Fruit fly (Drosophila melanogaster) whole organism, embryonic: ENCODE measurements around the gene mRpS11.

Experiments
- Bdp1 ChIP-seq: fragments of 200-800 bp; sonication (Bioruptor generic); optimal IDR thresholded peaks from 3 replicates; lab custom pipeline; 2016; ENCODE audit warnings: missing biosample characterization, missing genetic modification characterization
- C15 ChIP-seq: fragments of 200-800 bp; sonication (Bioruptor generic); IDR thresholded peaks from 3 replicates; pipeline ENCODE4 v1.3.6; 2022; ENCODE audit warnings: missing biosample characterization, missing genetic modification characterization
- CG10267 ChIP-seq: fragments of 200-800 bp; sonication (Bioruptor generic); optimal IDR thresholded peaks from 2 replicates; lab custom pipeline; 2018; ENCODE audit warnings: missing biosample characterization, mild to moderate bottlenecking, missing genetic modification characterization, moderate library complexity
- CG10321 ChIP-seq: fragments of 200-800 bp; sonication (Bioruptor generic); IDR thresholded peaks from 2 replicates; pipeline ENCODE4 v1.3.6; 2022; ENCODE audit warnings: missing biosample characterization, missing genetic modification characterization
- CG10543 ChIP-seq: fragments of 200-800 bp; sonication (Bioruptor generic); optimal IDR thresholded peaks from 3 replicates; lab custom pipeline; 2017; ENCODE audit warnings: missing biosample characterization, mild to moderate bottlenecking, missing genetic modification characterization, moderate library complexity
- CG10654 ChIP-seq: fragments of 200-800 bp; sonication (Bioruptor generic); optimal IDR thresholded peaks from 2 replicates; lab custom pipeline; 2016; ENCODE audit warnings: missing biosample characterization, missing genetic modification characterization
- CG11085 ChIP-seq: fragments of 200-800 bp; sonication (Bioruptor generic); IDR thresholded peaks from 2 replicates; pipeline ENCODE4 v1.3.6; 2022; ENCODE audit warnings: missing biosample characterization, missing genetic modification characterization
- CG11560 ChIP-seq: fragments of 200-800 bp; sonication (Bioruptor generic); IDR thresholded peaks from 3 replicates; pipeline ENCODE4 v1.3.6; 2022; ENCODE audit warnings: missing biosample characterization, missing genetic modification characterization
- CG11723 ChIP-seq: fragments of 200-800 bp; sonication (Bioruptor generic); optimal IDR thresholded peaks from 2 replicates; lab custom pipeline; 2017; ENCODE audit warnings: missing biosample characterization, mild to moderate bottlenecking, missing genetic modification characterization
- CG12236 ChIP-seq: fragments of 200-800 bp; sonication (Bioruptor generic); optimal IDR thresholded peaks from 2 replicates; lab custom pipeline; 2016; ENCODE audit warnings: missing biosample characterization, missing genetic modification characterization
- CG12299 ChIP-seq: fragments of 200-800 bp; sonication (Bioruptor generic); optimal IDR thresholded peaks from 2 replicates; lab custom pipeline; 2018; ENCODE audit warnings: missing biosample characterization, mild to moderate bottlenecking, missing genetic modification characterization
- CG12659 ChIP-seq: fragments of 200-800 bp; sonication (Bioruptor generic); optimal IDR thresholded peaks from 3 replicates; lab custom pipeline; 2017; ENCODE audit warnings: mild to moderate bottlenecking, missing biosample characterization, missing genetic modification reagents, missing genetic modification characterization
- CG13424 ChIP-seq: fragments of 200-800 bp; sonication (Bioruptor generic); optimal IDR thresholded peaks from 2 replicates; lab custom pipeline; 2019; ENCODE audit warnings: missing biosample characterization, mild to moderate bottlenecking, missing genetic modification characterization, moderate library complexity
- CG14441 ChIP-seq: fragments of 200-800 bp; sonication (Bioruptor generic); IDR thresholded peaks from 2 replicates; pipeline ENCODE4 v1.3.6; 2022; ENCODE audit warnings: missing biosample characterization, missing genetic modification characterization
- CG17359 ChIP-seq: fragments of 200-800 bp; sonication (Bioruptor generic); optimal IDR thresholded peaks from 3 replicates; lab custom pipeline; 2018; ENCODE audit warnings: missing biosample characterization, mild to moderate bottlenecking, missing genetic modification characterization, moderate library complexity
- CG17802 ChIP-seq: fragments of 200-800 bp; sonication (Bioruptor generic); optimal IDR thresholded peaks from 2 replicates; lab custom pipeline; 2018; ENCODE audit warnings: missing biosample characterization, mild to moderate bottlenecking, missing genetic modification characterization, moderate library complexity
- CG18599 ChIP-seq: fragments of 200-800 bp; sonication (Bioruptor generic); optimal IDR thresholded peaks from 3 replicates; lab custom pipeline; 2017; ENCODE audit warnings: missing biosample characterization, missing genetic modification characterization, mild to moderate bottlenecking, moderate library complexity, missing genetic modification reagents
- CG32772 ChIP-seq: fragments of 200-800 bp; sonication (Bioruptor generic); IDR thresholded peaks from 2 replicates; pipeline ENCODE4 v1.3.6; 2022; ENCODE audit warnings: missing biosample characterization, missing genetic modification characterization
- CG4282 ChIP-seq: fragments of 200-800 bp; sonication (Bioruptor generic); optimal IDR thresholded peaks from 2 replicates; lab custom pipeline; 2016; ENCODE audit warnings: missing biosample characterization, missing genetic modification characterization
- CG4820 ChIP-seq: fragments of 200-800 bp; sonication (Bioruptor generic); optimal IDR thresholded peaks from 3 replicates; lab custom pipeline; 2016; ENCODE audit warnings: missing biosample characterization, missing genetic modification characterization
- CG6272 ChIP-seq: fragments of 200-800 bp; sonication (Bioruptor generic); IDR thresholded peaks from 2 replicates; pipeline ENCODE4 v1.3.6; 2022; ENCODE audit warnings: missing biosample characterization, missing genetic modification characterization
- CG6689 ChIP-seq: fragments of 200-800 bp; sonication (Bioruptor generic); IDR thresholded peaks from 2 replicates; pipeline ENCODE4 v1.3.6; 2022; ENCODE audit warnings: missing biosample characterization, missing genetic modification characterization
- Dad ChIP-seq: fragments of 200-800 bp; sonication (Bioruptor generic); optimal IDR thresholded peaks from 3 replicates; lab custom pipeline; 2016; ENCODE audit warnings: missing biosample characterization, missing genetic modification characterization
- Fer2 ChIP-seq: fragments of 200-800 bp; sonication (Bioruptor generic); optimal IDR thresholded peaks from 2 replicates; lab custom pipeline; 2018; ENCODE audit warnings: missing biosample characterization, mild to moderate bottlenecking, missing genetic modification characterization, moderate library complexity
- Mad ChIP-seq: fragments of 200-800 bp; sonication (Bioruptor generic); optimal IDR thresholded peaks from 2 replicates; lab custom pipeline; 2016; ENCODE audit warnings: missing biosample characterization, missing genetic modification characterization
- Mrtf ChIP-seq: fragments of 200-800 bp; sonication (Bioruptor generic); IDR thresholded peaks from 3 replicates; pipeline ENCODE4 v1.3.6; 2022; ENCODE audit warnings: missing biosample characterization, missing genetic modification characterization
- NC2α ChIP-seq: fragments of 200-800 bp; sonication (Bioruptor generic); optimal IDR thresholded peaks from 2 replicates; lab custom pipeline; 2016; ENCODE audit warnings: missing biosample characterization, missing genetic modification characterization
- Optix ChIP-seq: fragments of 200-800 bp; sonication (Bioruptor generic); IDR thresholded peaks from 3 replicates; pipeline ENCODE4 v1.3.6; 2022; ENCODE audit warnings: missing biosample characterization, missing genetic modification characterization
- Rfx ChIP-seq: fragments of 200-800 bp; sonication (Bioruptor generic); IDR thresholded peaks from 2 replicates; pipeline ENCODE4 v1.3.6; 2022; ENCODE audit warnings: missing biosample characterization, missing genetic modification characterization
- Sox100B ChIP-seq: fragments of 200-800 bp; sonication (Bioruptor generic); optimal IDR thresholded peaks from 3 replicates; lab custom pipeline; 2018; ENCODE audit warnings: missing biosample characterization, mild to moderate bottlenecking, missing genetic modification characterization
- Stat92E ChIP-seq, 3 experiments: fragments of >200 bp in 2 of 3; fragments of 200-800 bp in 1 of 3; sonication (Bioruptor generic) in 1 of 3; optimal IDR thresholded peaks; 2 replicates each; lab custom pipeline; 2017 to 2019; ENCODE audit warnings: missing biosample characterization in 3 of 3, missing genetic modification characterization in 3 of 3, mild to moderate bottlenecking in 1 of 3, moderate library complexity in 1 of 3
- TFAM ChIP-seq: fragments of 200-800 bp; sonication (Bioruptor generic); optimal IDR thresholded peaks from 2 replicates; lab custom pipeline; 2017; ENCODE audit warnings: missing biosample characterization, missing genetic modification characterization, inconsistent platforms
- Vsx1 ChIP-seq: fragments of 200-800 bp; sonication (Bioruptor generic); optimal IDR thresholded peaks from 2 replicates; lab custom pipeline; 2017; ENCODE audit warnings: missing biosample characterization, mild to moderate bottlenecking, missing genetic modification characterization, missing genetic modification reagents
- ash1 ChIP-seq: fragments of 200-800 bp; sonication (Bioruptor generic); optimal IDR thresholded peaks from 2 replicates; lab custom pipeline; 2018; ENCODE audit warnings: missing biosample characterization, mild to moderate bottlenecking, missing genetic modification characterization
- chm ChIP-seq: fragments of 200-800 bp; sonication (Bioruptor generic); IDR thresholded peaks from 2 replicates; pipeline ENCODE4 v1.3.6; 2022; ENCODE audit warnings: missing biosample characterization, missing genetic modification characterization
- crc ChIP-seq: fragments of 200-800 bp; sonication (Bioruptor generic); optimal IDR thresholded peaks from 2 replicates; lab custom pipeline; 2016; ENCODE audit warnings: missing biosample characterization, missing genetic modification characterization
- danr ChIP-seq: fragments of 200-800 bp; sonication (Bioruptor generic); IDR thresholded peaks from 2 replicates; pipeline ENCODE4 v1.3.6; 2022; ENCODE audit warnings: missing biosample characterization, missing genetic modification characterization
- emc ChIP-seq: fragments of 200-800 bp; sonication (Bioruptor generic); optimal IDR thresholded peaks from 2 replicates; lab custom pipeline; 2016; ENCODE audit warnings: missing biosample characterization, missing genetic modification characterization
- fd102C ChIP-seq: fragments of 200-800 bp; sonication (Bioruptor generic); optimal IDR thresholded peaks from 2 replicates; lab custom pipeline; 2018; ENCODE audit warnings: missing biosample characterization, mild to moderate bottlenecking, missing genetic modification characterization, moderate library complexity
- fd64A ChIP-seq: fragments of 200-800 bp; sonication (Bioruptor generic); optimal IDR thresholded peaks from 3 replicates; lab custom pipeline; 2018; ENCODE audit warnings: missing biosample characterization, mild to moderate bottlenecking, missing genetic modification characterization
- lilli ChIP-seq: fragments of 200-800 bp; sonication (Bioruptor generic); optimal IDR thresholded peaks from 3 replicates; lab custom pipeline; 2016; ENCODE audit warnings: missing biosample characterization, missing genetic modification characterization
- nerfin-1 ChIP-seq: fragments of 200-800 bp; sonication (Bioruptor generic); optimal IDR thresholded peaks from 3 replicates; lab custom pipeline; 2019; ENCODE audit warnings: missing biosample characterization, mild to moderate bottlenecking, missing genetic modification characterization, moderate library complexity
- nom ChIP-seq: fragments of 200-800 bp; sonication (Bioruptor generic); optimal IDR thresholded peaks from 2 replicates; lab custom pipeline; 2017; ENCODE audit warnings: missing biosample characterization, missing genetic modification characterization, mild to moderate bottlenecking, moderate library complexity, missing genetic modification reagents
- phol ChIP-seq: fragments of 200-800 bp; sonication (Bioruptor generic); optimal IDR thresholded peaks from 3 replicates; lab custom pipeline; 2018; ENCODE audit warnings: missing biosample characterization, mild to moderate bottlenecking, missing genetic modification characterization, moderate library complexity
- ro ChIP-seq: fragments of 200-800 bp; sonication (Bioruptor generic); IDR thresholded peaks from 2 replicates; pipeline ENCODE4 v1.3.6; 2022; ENCODE audit warnings: missing biosample characterization, missing genetic modification characterization
- salm ChIP-seq: fragments of 200-800 bp; sonication (Bioruptor generic); optimal IDR thresholded peaks from 2 replicates; lab custom pipeline; 2018; ENCODE audit warnings: missing biosample characterization, mild to moderate bottlenecking, missing genetic modification characterization
- tll ChIP-seq, 2 experiments: fragments of 200-800 bp in 1 of 2; fragments of >200 bp in 1 of 2; sonication (Bioruptor generic) in 1 of 2; optimal IDR thresholded peaks; 2 replicates each; lab custom pipeline; 2017 to 2019; ENCODE audit warnings: missing biosample characterization in 2 of 2, missing genetic modification characterization in 2 of 2, mild to moderate bottlenecking in 1 of 2, moderate library complexity in 1 of 2
- unc-4 ChIP-seq: fragments of 200-800 bp; sonication (Bioruptor generic); IDR thresholded peaks from 2 replicates; pipeline ENCODE4 v1.3.6; 2022; ENCODE audit warnings: missing biosample characterization, missing genetic modification characterization; ENCODE audit not compliant: partially characterized antibody
- zfh1 ChIP-seq: fragments of 200-800 bp; sonication (Bioruptor generic); IDR thresholded peaks from 3 replicates; pipeline ENCODE4 v1.3.6; 2022; ENCODE audit warnings: missing biosample characterization, missing genetic modification characterization

Gene mRpS11

DNA sequence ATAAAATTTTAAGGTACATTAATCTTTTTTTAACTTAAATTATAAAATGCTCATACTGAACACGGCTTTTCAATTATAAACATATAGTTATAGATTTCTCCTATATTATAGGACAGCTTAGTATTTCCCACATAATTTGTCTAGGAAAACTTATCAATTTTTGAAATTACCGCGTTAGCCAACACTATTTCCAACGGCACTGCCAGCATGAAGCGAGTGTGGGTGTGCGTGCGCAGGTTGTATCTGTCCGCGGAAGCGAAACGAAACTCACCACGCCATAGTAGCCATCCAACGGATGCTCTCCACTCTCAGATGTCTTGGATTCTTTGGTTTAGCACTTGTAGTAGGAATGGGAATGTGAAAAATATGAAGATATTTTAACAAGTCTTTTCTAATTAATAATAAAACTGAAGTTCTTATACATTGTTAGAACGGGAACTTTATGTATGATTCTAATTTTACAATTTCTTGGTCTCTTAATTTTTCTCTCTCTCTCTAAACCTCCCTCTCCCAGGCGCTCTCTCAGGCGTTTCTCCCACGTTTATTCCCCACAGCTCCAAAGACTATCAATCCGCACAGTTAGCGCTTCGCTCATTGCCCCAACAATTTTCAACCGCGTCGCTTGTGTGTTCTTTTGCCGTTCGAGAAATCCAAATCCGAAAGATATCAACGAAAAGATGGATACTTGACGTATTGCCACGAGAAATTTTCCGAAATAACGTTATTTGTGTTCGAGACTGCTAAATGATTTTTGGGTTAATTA, 18.9 kb upstream of the mRpS11 start, which contains the start of gene Dad (continued):
- TF ChIP-seq fd102C (GFP tag; lab: Kevin White, UChicago) (no peak), CG17802 (tag; lab: Kevin White, UChicago) (no peak), CG13424 (tag; lab: Kevin White, UChicago) (peak; percentile 2), NC2α (peak; percentile 5), CG14441 (GFP tag; lab: Robert Waterston, UW) (no peak), CG10321 (no peak), Mad (GFP tag; lab: Kevin White, UChicago) (peak; percentile 3), TFAM (GFP tag; lab: Kevin White, UChicago) (no peak), Bdp1 (no peak), CG10267 (peak; percentile 97), CG6689 (GFP tag; lab: Robert Waterston, UW) (no peak), Rfx (peak; percentile 19; the same call in 1 of the 2 replicates), CG6272 (GFP tag; lab: Robert Waterston, UW) (no peak), Vsx1 (GFP tag; lab: Kevin White, UChicago) (no peak), Dad (GFP tag; lab: Kevin White, UChicago) (peak; percentile 53), Optix (GFP tag; lab: Robert Waterston, UW) (no peak), emc (GFP tag; lab: Kevin White, UChicago) (no peak), tll (GFP tag; optimal IDR thresholded peaks at IDR 0.05; lab: Kevin White, UChicago) (no peak), CG11723 (GFP tag; lab: Kevin White, UChicago) (peak; percentile 9), CG18599 (GFP tag; lab: Kevin White, UChicago) (no peak), nom (peak; percentile 69), ash1 (GFP tag; lab: Kevin White, UChicago) (peak; percentile 82), CG12236 (GFP tag; lab: Kevin White, UChicago) (no peak), C15 (GFP tag; lab: Robert Waterston, UW) (no peak), nerfin-1 (tag; lab: Kevin White, UChicago) (no peak), CG4820 (GFP tag; lab: Kevin White, UChicago) (no peak), danr (GFP tag; lab: Robert Waterston, UW) (no peak), CG11085 (GFP tag; lab: Robert Waterston, UW) (no peak), CG12659 (GFP tag; lab: Kevin White, UChicago) (peak; percentile 15), unc-4 (GFP tag; lab: Robert Waterston, UW) (no peak; the same call in 1 of the 2 replicates), lilli (GFP tag; lab: Kevin White, UChicago) (peak; percentile 17), CG11560 (tag; lab: Robert Waterston, UW) (no peak), CG17359 (tag; lab: Kevin White, UChicago) (peak; percentile 20), salm (tag; lab: Kevin White, UChicago) (peak; percentile 30), Stat92E (GFP tag; optimal IDR thresholded peaks at IDR 0.05; lab: Kevin White, UChicago) (peak in 1 of 3 experiments; percentile 52), Sox100B (GFP tag; lab: Kevin White, UChicago) (no peak), CG12299 (tag; lab: Kevin White, UChicago) (peak; percentile 19), ro (GFP tag; lab: Robert Waterston, UW) (no peak), chm (GFP tag; lab: Robert Waterston, UW) (peak; percentile 83), zfh1 (GFP tag; lab: Robert Waterston, UW) (0 out of 3 replicates have a peak, but pooled peaks have one; percentile 23), CG10654 (GFP tag; lab: Kevin White, UChicago) (no peak), CG10543 (peak; percentile 74), crc (GFP tag; lab: Kevin White, UChicago) (no peak), CG4282 (GFP tag; lab: Kevin White, UChicago) (no peak), Mrtf (GFP tag; lab: Robert Waterston, UW) (no peak), fd64A (GFP tag; lab: Kevin White, UChicago) (no peak), CG32772 (GFP tag; lab: Robert Waterston, UW) (no peak), phol (tag; lab: Kevin White, UChicago) (no peak), Fer2 (tag; lab: Kevin White, UChicago) (no peak)
